Worm (Caenorhabditis elegans): ENCODE results near the gene str-18.

DNA sequence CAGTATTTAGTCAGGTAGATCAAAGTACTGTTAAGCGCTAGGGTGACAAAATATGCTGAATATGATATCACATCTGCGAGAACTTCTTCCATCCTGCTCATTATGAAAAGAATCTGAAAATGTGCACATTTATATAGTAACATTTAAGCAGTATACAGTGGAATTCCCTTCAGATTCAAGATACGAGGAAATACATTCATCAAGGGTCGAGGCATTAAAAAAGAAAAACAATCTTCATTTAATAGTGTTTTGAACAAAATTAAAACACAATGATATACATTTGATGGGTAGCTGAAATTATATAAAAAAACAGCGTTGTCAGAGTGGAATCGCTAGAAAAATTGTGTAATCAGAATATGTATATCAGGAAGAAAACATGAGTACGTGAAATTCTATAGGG lies 6.0 kb downstream of the str-18 start, which contains the start of gene str-27:
- no peak for TF ChIP-seq flt-1 (GFP tag; IDR thresholded peaks at IDR 0.05)
- no peak for TF ChIP-seq ztf-29 (GFP tag; IDR thresholded peaks at IDR 0.05)
